Fruit fly (Drosophila melanogaster): ENCODE data around the gene Xport-B.

The Xport-B gene

dm6 chr3R:19910302-19911029, 4.7 kb downstream of the Xport-B start:
- no peak for TF ChIP-seq CG17801 (GFP tag; optimal IDR thresholded peaks at IDR 0.05; ENCODE audit: partially characterized antibody)

- no peak for TF ChIP-seq CG17801 (GFP tag; optimal IDR thresholded peaks at IDR 0.05; ENCODE audit: partially characterized antibody)
Measured at dm6 chr3R:19909541-19910182, 5.5 kb downstream of the Xport-B start.

- no peak for TF ChIP-seq CG17801 (GFP tag; optimal IDR thresholded peaks at IDR 0.05; ENCODE audit: partially characterized antibody)
Measured at dm6 chr3R:19908863-19909343, 6.3 kb downstream of the Xport-B start.

dm6 chr3R:19905932-19906439, 9.2 kb downstream of the Xport-B start:
- peak; percentile 47 for TF ChIP-seq CG17801 (GFP tag; optimal IDR thresholded peaks at IDR 0.05; ENCODE audit: partially characterized antibody)

- peak; percentile 72 for TF ChIP-seq CG17801 (GFP tag; optimal IDR thresholded peaks at IDR 0.05; ENCODE audit: partially characterized antibody)
Measured at dm6 chr3R:19904865-19905373, 10.3 kb downstream of the Xport-B start, which contains the start of the genes Surf6 and RhoGAP92B. Gene Surf6 (minus strand): TSS chr3R:19904868. Gene RhoGAP92B (plus strand): TSS chr3R:19905164.

- peak; percentile 54 for TF ChIP-seq CG17801 (GFP tag; optimal IDR thresholded peaks at IDR 0.05; ENCODE audit: partially characterized antibody)
Measured at dm6 chr3R:19902926-19903739, 12.1 kb downstream of the Xport-B start, which contains the start of gene ClpX. Gene ClpX (minus strand): TSS chr3R:19903689.

- no peak for TF ChIP-seq CG17801 (GFP tag; optimal IDR thresholded peaks at IDR 0.05; ENCODE audit: partially characterized antibody)
Measured at dm6 chr3R:19902328-19902727, 12.9 kb downstream of the Xport-B start.

- no peak for TF ChIP-seq CG17801 (GFP tag; optimal IDR thresholded peaks at IDR 0.05; ENCODE audit: partially characterized antibody)
Measured at dm6 chr3R:19901742-19902141, 13.5 kb downstream of the Xport-B start.

dm6 chr3R:19895305-19895704, 19.9 kb downstream of the Xport-B start:
- no peak for TF ChIP-seq CG17801 (GFP tag; optimal IDR thresholded peaks at IDR 0.05; ENCODE audit: partially characterized antibody)

- peak; percentile 16 for TF ChIP-seq CG17801 (GFP tag; optimal IDR thresholded peaks at IDR 0.05; ENCODE audit: partially characterized antibody)
Measured at dm6 chr3R:19892046-19892445, 23.2 kb downstream of the Xport-B start.

- TF ChIP-seq CG17801 (GFP tag; optimal IDR thresholded peaks at IDR 0.05; ENCODE audit: partially characterized antibody), result no peak
Measured at dm6 chr3R:19891363-19891762, 23.8 kb downstream of the Xport-B start.

dm6 chr3R:19890340-19890998, 24.7 kb downstream of the Xport-B start, which contains the start of gene CG4733:
Gene CG4733 (plus strand): TSS chr3R:19890689.
- peak; percentile 2 for TF ChIP-seq CG17801 (GFP tag; optimal IDR thresholded peaks at IDR 0.05; ENCODE audit: partially characterized antibody)

dm6 chr3R:19889603-19890187, 25.5 kb downstream of the Xport-B start:
- TF ChIP-seq CG17801 (GFP tag; optimal IDR thresholded peaks at IDR 0.05; ENCODE audit: partially characterized antibody), result no peak
